Fruit fly (Drosophila melanogaster): ENCODE data around the gene CG3434.

dm6 chr3L:9497249-9497648, 36.6 kb upstream of the CG3434 start:
- TF ChIP-seq gl (tag; optimal IDR thresholded peaks at IDR 0.05) (no peak), EcR (GFP tag; optimal IDR thresholded peaks at IDR 0.05) (no peak), CG8159 (tag; optimal IDR thresholded peaks at IDR 0.05) (no peak), CG32121 (GFP tag; IDR thresholded peaks at IDR 0.05) (no peak), fd96Ca (GFP tag; IDR thresholded peaks at IDR 0.05) (no peak), CG14655 (GFP tag; optimal IDR thresholded peaks at IDR 0.05) (no peak), Ets98B (GFP tag; IDR thresholded peaks at IDR 0.05) (no peak), CG10348 (GFP tag; IDR thresholded peaks at IDR 0.05) (no peak), Snoo (tag; optimal IDR thresholded peaks at IDR 0.05) (no peak), CG17806 (tag; optimal IDR thresholded peaks at IDR 0.05) (no peak), CG4496 (GFP tag; IDR thresholded peaks at IDR 0.05) (no peak), CG9948 (tag; optimal IDR thresholded peaks at IDR 0.05) (no peak), D1 (tag; optimal IDR thresholded peaks at IDR 0.05) (no peak)

Measured in whole organism, pupa.